Fruit fly (Drosophila melanogaster): ENCODE results near the gene CG7579.

Gene CG7579

dm6 chr3L:15641590-15642019, 41.6 kb downstream of the CG7579 start (continued):
- peak; percentile 73 for TF ChIP-seq esn (GFP tag; optimal IDR thresholded peaks at IDR 0.05)
- no peak for TF ChIP-seq eg (GFP tag; IDR thresholded peaks at IDR 0.05)
- TF ChIP-seq CG6163 (GFP tag; IDR thresholded peaks at IDR 0.05), result peak; percentile 41; the same call in 1 of the 3 replicates
- peak; percentile 66 for TF ChIP-seq CG10669 (GFP tag; optimal IDR thresholded peaks at IDR 0.05)
- peak; percentile 64 for TF ChIP-seq Sox14 (GFP tag; optimal IDR thresholded peaks at IDR 0.05)
- no peak for TF ChIP-seq achi (GFP tag; optimal IDR thresholded peaks at IDR 0.05)
- TF ChIP-seq CG32006 (GFP tag; optimal IDR thresholded peaks at IDR 0.05), result peak; percentile 51
- peak; percentile 34 for TF ChIP-seq OdsH (GFP tag; optimal IDR thresholded peaks at IDR 0.05)
- peak; percentile 49 for TF ChIP-seq CG10631 (GFP tag; optimal IDR thresholded peaks at IDR 0.05)
- TF ChIP-seq CG3919 (GFP tag; optimal IDR thresholded peaks at IDR 0.05), result peak; percentile 63
- no peak for TF ChIP-seq fd85E (GFP tag; optimal IDR thresholded peaks at IDR 0.05)
- TF ChIP-seq fkh (GFP tag; optimal IDR thresholded peaks at IDR 0.05), result no peak
- no peak for TF ChIP-seq CG16779 (tag; optimal IDR thresholded peaks at IDR 0.05)
- TF ChIP-seq Eip78C (GFP tag), result peak; percentile 75
- TF ChIP-seq acj6 (GFP tag; optimal IDR thresholded peaks at IDR 0.05), result peak; percentile 31
- peak; percentile 29 for TF ChIP-seq dac (GFP tag; optimal IDR thresholded peaks at IDR 0.05)
- peak in 1 of 2 experiments; percentile 51 for TF ChIP-seq ss (GFP tag; optimal IDR thresholded peaks at IDR 0.05)
- peak; percentile 14 for TF ChIP-seq CG4318 (GFP tag; optimal IDR thresholded peaks at IDR 0.05)
- TF ChIP-seq cyc (GFP tag; optimal IDR thresholded peaks at IDR 0.05), result peak; percentile 53
- peak; percentile 29 for TF ChIP-seq spab (GFP tag; optimal IDR thresholded peaks at IDR 0.05)
- TF ChIP-seq topi (GFP tag; optimal IDR thresholded peaks at IDR 0.05), result peak; percentile 64
- TF ChIP-seq CG6792 (GFP tag; optimal IDR thresholded peaks at IDR 0.05), result peak; percentile 45
- TF ChIP-seq CG6276 (GFP tag; optimal IDR thresholded peaks at IDR 0.05), result no peak
- peak; percentile 29 for TF ChIP-seq CG6808 (GFP tag; optimal IDR thresholded peaks at IDR 0.05)
- TF ChIP-seq CG11762 (GFP tag; optimal IDR thresholded peaks at IDR 0.05; ENCODE audit: insufficient read depth), result peak; percentile 43

DNA sequence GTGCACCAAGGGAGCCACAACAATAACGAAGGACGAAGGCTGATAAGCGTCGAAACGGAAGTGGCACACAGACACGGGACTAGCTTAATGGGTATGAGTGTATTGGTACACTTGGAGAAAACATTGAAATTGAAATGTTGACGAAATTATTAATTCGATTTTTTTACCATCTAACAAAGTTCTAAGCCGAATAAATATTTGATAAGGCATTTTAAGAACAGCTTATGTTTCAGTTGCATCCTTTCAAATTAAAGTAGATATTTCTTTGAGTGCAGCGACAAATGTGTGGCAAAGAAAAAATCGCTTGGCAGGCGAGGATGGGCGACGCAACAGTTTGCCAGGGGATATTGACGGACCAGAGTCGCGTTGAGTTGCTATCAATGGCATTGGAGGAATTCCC, 43.3 kb downstream of the CG7579 start:
- TF ChIP-seq CG8632 (GFP tag; optimal IDR thresholded peaks at IDR 0.05) (no peak), CG31627 (GFP tag; optimal IDR thresholded peaks at IDR 0.05) (peak; percentile 4), Hr4 (GFP tag; optimal IDR thresholded peaks at IDR 0.05) (no peak), svp (GFP tag) (peak; percentile 39), esn (GFP tag; optimal IDR thresholded peaks at IDR 0.05) (peak; percentile 12), lz (GFP tag; optimal IDR thresholded peaks at IDR 0.05) (peak; percentile 7), CG8119 (GFP tag; IDR thresholded peaks at IDR 0.05) (0 out of 3 replicates have a peak, but pooled peaks have one; percentile 17), Met (GFP tag; optimal IDR thresholded peaks at IDR 0.05) (peak; percentile 2)

DNA sequence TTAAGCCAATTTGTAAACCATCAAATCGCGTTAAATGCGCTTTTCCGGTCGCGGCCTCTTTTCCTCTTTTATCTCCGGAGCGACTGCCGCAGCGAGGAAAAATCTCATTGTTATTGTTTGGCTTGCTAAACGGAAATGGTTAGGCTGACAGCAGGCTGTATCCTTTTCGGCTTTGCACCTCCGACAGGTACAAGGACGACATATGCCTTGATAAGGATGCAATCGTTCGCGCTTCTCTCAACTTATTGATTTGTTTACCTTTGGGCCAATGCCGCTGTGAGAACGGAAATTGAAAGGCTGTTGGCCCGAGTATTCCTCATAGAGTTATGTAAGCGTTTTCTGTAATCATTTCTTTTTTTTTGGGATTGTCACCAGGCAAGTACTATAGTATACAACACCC, 44.7 kb downstream of the CG7579 start:
- TF ChIP-seq CG3032 (tag; optimal IDR thresholded peaks at IDR 0.05) (no peak), CG11294 (GFP tag; IDR thresholded peaks at IDR 0.05) (no peak), Hr39 (GFP tag; optimal IDR thresholded peaks at IDR 0.05) (no peak), dsx (GFP tag; optimal IDR thresholded peaks at IDR 0.05; ENCODE audit: poor library complexity, severe bottlenecking) (no peak), CG8319 (GFP tag; optimal IDR thresholded peaks at IDR 0.05) (no peak), achi (GFP tag; optimal IDR thresholded peaks at IDR 0.05) (no peak), CG34406 (GFP tag; optimal IDR thresholded peaks at IDR 0.05) (no peak), Hr4 (GFP tag; optimal IDR thresholded peaks at IDR 0.05) (no peak), Lpt (GFP tag; optimal IDR thresholded peaks at IDR 0.05) (no peak), CG11902 (GFP tag; optimal IDR thresholded peaks at IDR 0.05) (no peak)
